Worm (Caenorhabditis elegans) whole organism, L4/young adult: Measurements from ENCODE around the gene moc-6.

ENCODE experiments used
- W03F9.2 ChIP-seq: fragments of 150-350 bp; optimal IDR thresholded peaks from 2 replicates; lab custom pipeline; 2014; ENCODE audit warnings: missing biosample characterization, missing genetic modification characterization
- dao-5 ChIP-seq: sonication (generic microtip); optimal IDR thresholded peaks from 2 replicates; lab custom pipeline; 2016; ENCODE audit warnings: missing genotype, missing genetic modification characterization, moderate library complexity, missing compliant biosample characterization
- him-1 ChIP-seq: sonication (generic microtip); optimal IDR thresholded peaks from 2 replicates; lab custom pipeline; 2016; ENCODE audit warnings: missing genotype, missing genetic modification reagents, missing genetic modification characterization, missing compliant biosample characterization

DNA sequence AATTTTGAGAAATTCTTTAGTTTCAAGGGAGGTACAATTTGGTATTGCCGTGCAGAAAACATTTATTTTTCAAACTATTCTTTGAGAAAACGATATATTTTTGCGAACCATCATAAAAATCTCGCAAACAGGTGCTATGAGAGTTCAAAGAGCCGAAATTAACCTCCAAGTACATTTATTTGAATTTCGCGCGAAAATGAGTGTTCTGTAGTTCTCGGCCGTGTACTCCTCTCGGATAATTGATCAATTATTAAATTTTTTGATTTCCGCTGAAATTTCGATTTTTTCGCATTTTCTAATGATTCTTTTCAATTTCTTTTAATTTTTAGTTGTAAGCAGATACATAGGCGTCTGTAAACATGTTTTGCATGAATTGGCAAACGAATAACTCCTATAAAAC, 5.6 kb upstream of the moc-6 start:
- no peak for TF ChIP-seq dao-5 (tag; lab: Kevin White, UChicago)
- no peak for TF ChIP-seq him-1
- TF ChIP-seq W03F9.2 (tag; lab: Kevin White, UChicago): no peak
